In the genomic region with DNA sequence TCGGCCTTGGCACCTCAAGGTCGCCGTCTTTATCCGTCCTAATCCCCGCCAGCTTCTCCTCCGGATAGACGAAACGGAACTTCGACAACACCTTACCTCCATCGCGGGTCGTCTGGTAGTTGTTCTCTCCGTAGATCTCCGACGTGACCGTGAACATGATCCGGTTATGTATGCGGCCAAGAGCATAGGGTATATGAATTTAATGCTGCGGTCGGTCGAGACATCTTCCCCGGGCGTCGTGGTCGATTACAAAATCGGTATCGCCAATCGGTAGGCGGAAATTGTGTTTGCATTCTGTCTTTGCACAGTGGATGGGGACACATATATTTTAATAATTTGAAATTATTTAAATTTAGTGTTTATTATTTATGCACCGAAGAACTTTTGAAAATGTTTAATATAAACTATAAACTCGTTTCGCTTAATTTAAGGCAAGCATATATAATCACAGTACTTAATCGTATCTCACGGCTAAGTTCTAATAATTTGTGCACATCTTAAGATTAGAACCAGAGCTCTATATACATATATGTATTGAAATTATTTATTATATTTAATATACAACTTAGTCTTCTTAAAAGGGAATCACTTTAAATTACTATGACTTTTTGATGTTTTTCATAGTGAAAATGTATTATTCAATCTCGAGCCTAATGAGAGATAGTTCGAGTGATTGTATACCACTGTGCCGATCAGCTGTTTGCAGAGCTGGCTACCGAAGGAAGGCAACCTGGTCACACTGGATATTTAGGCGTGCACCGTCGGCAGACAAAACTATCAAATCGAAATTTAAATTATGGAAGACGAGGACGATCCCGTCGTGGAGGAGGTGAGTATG, we compare ENCODE assay signal across 5 fruit fly cellular contexts.
TF ChIP-seq lines count a peak whose summit lies in the region.

A gene (minus strand): TSS at position 268 of the 838 bp plus-strand sequence.
A gene (plus strand): TSS at position 733 of the 838 bp plus-strand sequence.

- peak; percentile 5 for TF ChIP-seq CTCF in whole organism, embryonic (GFP tag; optimal IDR thresholded peaks at IDR 0.05; lab: Kevin White, UChicago)

TF ChIP-seq in whole organism, adult, 20 proteins besides CTCF, POLR2A, EP300 and RAD21 (continues in another document):
- TF ChIP-seq pad (GFP tag; optimal IDR thresholded peaks at IDR 0.05; lab: Kevin White, UChicago) (peak; percentile 87), Crg-1 (GFP tag; optimal IDR thresholded peaks at IDR 0.05; lab: Kevin White, UChicago) (peak; percentile 86), Hr96 (GFP tag; optimal IDR thresholded peaks at IDR 0.05; lab: Kevin White, UChicago) (peak; percentile 71), bab1 (GFP tag; optimal IDR thresholded peaks at IDR 0.05; lab: Kevin White, UChicago) (peak; percentile 90), kay (GFP tag; lab: Kevin White, UChicago; ENCODE audit: borderline replicate concordance) (no peak), toe (GFP tag; optimal IDR thresholded peaks at IDR 0.05; lab: Kevin White, UChicago) (peak; percentile 82), tj (GFP tag; optimal IDR thresholded peaks at IDR 0.05; lab: Kevin White, UChicago) (peak; percentile 82), cic (GFP tag; optimal IDR thresholded peaks at IDR 0.05; lab: Kevin White, UChicago) (peak; percentile 77), CG7045 (GFP tag; optimal IDR thresholded peaks at IDR 0.05; lab: Kevin White, UChicago) (peak; percentile 95), ovo (GFP tag; optimal IDR thresholded peaks at IDR 0.05; lab: Kevin White, UChicago) (peak; percentile 89), CG7101 (tag; optimal IDR thresholded peaks at IDR 0.05; lab: Kevin White, UChicago) (peak; percentile 93), cnc (optimal IDR thresholded peaks at IDR 0.05; lab: Kevin White, UChicago) (no peak), Mnt (GFP tag; optimal IDR thresholded peaks at IDR 0.05; lab: Kevin White, UChicago) (peak; percentile 76), CG11617 (GFP tag; optimal IDR thresholded peaks at IDR 0.05; lab: Kevin White, UChicago) (peak; percentile 97), CG12768 (GFP tag; optimal IDR thresholded peaks at IDR 0.05; lab: Kevin White, UChicago) (peak; percentile 96), CG5204 (GFP tag; optimal IDR thresholded peaks at IDR 0.05; lab: Kevin White, UChicago) (no peak)

TF ChIP-seq in whole organism, embryonic, 481 proteins besides CTCF, POLR2A, EP300 and RAD21 (continues in another document):
- TF ChIP-seq CG12942 (GFP tag; optimal IDR thresholded peaks at IDR 0.05; lab: Kevin White, UChicago) (peak; percentile 89), CG2116 (GFP tag; optimal IDR thresholded peaks at IDR 0.05; lab: Kevin White, UChicago) (peak; percentile 76), Rx (GFP tag; IDR thresholded peaks at IDR 0.05; lab: Robert Waterston, UW) (peak; percentile 65; the same call in 1 of the 2 replicates), ind (GFP tag; optimal IDR thresholded peaks at IDR 0.05; lab: Kevin White, UChicago) (peak; percentile 92), CG31365 (tag; optimal IDR thresholded peaks at IDR 0.05; lab: Kevin White, UChicago) (no peak), CG14860 (GFP tag; IDR thresholded peaks at IDR 0.05; lab: Robert Waterston, UW; ENCODE audit: partially characterized antibody) (no peak), CG15479 (GFP tag; optimal IDR thresholded peaks at IDR 0.05; lab: Kevin White, UChicago) (peak; percentile 58), ssp (GFP tag; IDR thresholded peaks at IDR 0.05; lab: Robert Waterston, UW) (peak; percentile 74), HLH4C (GFP tag; IDR thresholded peaks at IDR 0.05; lab: Robert Waterston, UW; ENCODE audit: partially characterized antibody) (peak; percentile 52; the same call in 2 of the 3 replicates), CG8478 (optimal IDR thresholded peaks at IDR 0.05; lab: Kevin White, UChicago) (no peak), Mrtf (GFP tag; IDR thresholded peaks at IDR 0.05; lab: Robert Waterston, UW) (peak; percentile 68; the same call in 1 of the 3 replicates), CG6689 (GFP tag; IDR thresholded peaks at IDR 0.05; lab: Robert Waterston, UW) (peak; percentile 90), CG11085 (GFP tag; IDR thresholded peaks at IDR 0.05; lab: Robert Waterston, UW) (peak; percentile 70), Dll (GFP tag; IDR thresholded peaks at IDR 0.05; lab: Robert Waterston, UW; ENCODE audit: partially characterized antibody) (peak; percentile 46; the same call in 3 of the 4 replicates), CG17612 (GFP tag; IDR thresholded peaks at IDR 0.05; lab: Robert Waterston, UW) (no peak)

TF ChIP-seq in whole organism, prepupa, 60 proteins besides CTCF, POLR2A, EP300 and RAD21 (continues in another document):
- TF ChIP-seq Sox102F (GFP tag; optimal IDR thresholded peaks at IDR 0.05; lab: Kevin White, UChicago) = peak; percentile 78
- TF ChIP-seq CG16779 (tag; optimal IDR thresholded peaks at IDR 0.05; lab: Kevin White, UChicago) = peak; percentile 88
- TF ChIP-seq ss (GFP tag; optimal IDR thresholded peaks at IDR 0.05; lab: Kevin White, UChicago) = peak; percentile 91 to 95
- TF ChIP-seq CG11294 (GFP tag; IDR thresholded peaks at IDR 0.05; lab: Robert Waterston, UW) = peak; percentile 76; the same call in 1 of the 2 replicates
- peak; percentile 73 for TF ChIP-seq Sox14 (GFP tag; optimal IDR thresholded peaks at IDR 0.05; lab: Kevin White, UChicago)
- TF ChIP-seq CG9139 (GFP tag; optimal IDR thresholded peaks at IDR 0.05; lab: Kevin White, UChicago) = peak; percentile 85
- TF ChIP-seq Blimp-1 (GFP tag; optimal IDR thresholded peaks at IDR 0.05; lab: Kevin White, UChicago) = peak; percentile 82
- peak; percentile 84 for TF ChIP-seq Eip93F (GFP tag; optimal IDR thresholded peaks at IDR 0.05; lab: Kevin White, UChicago)
- TF ChIP-seq lz (GFP tag; optimal IDR thresholded peaks at IDR 0.05; lab: Kevin White, UChicago) = peak; percentile 85
- peak; percentile 70 for TF ChIP-seq fd85E (GFP tag; optimal IDR thresholded peaks at IDR 0.05; lab: Kevin White, UChicago)
- peak; percentile 91 for TF ChIP-seq esn (GFP tag; optimal IDR thresholded peaks at IDR 0.05; lab: Kevin White, UChicago)
- TF ChIP-seq CG34406 (GFP tag; optimal IDR thresholded peaks at IDR 0.05; lab: Kevin White, UChicago) = peak; percentile 95
- peak; percentile 72 to 96 for TF ChIP-seq salr (GFP tag; optimal IDR thresholded peaks at IDR 0.05; lab: Kevin White, UChicago)
- peak; percentile 94 for TF ChIP-seq CG8632 (GFP tag; optimal IDR thresholded peaks at IDR 0.05; lab: Kevin White, UChicago)
- TF ChIP-seq eg (GFP tag; IDR thresholded peaks at IDR 0.05; lab: Robert Waterston, UW) = peak; percentile 88
- TF ChIP-seq Sox15 (GFP tag; optimal IDR thresholded peaks at IDR 0.05; lab: Kevin White, UChicago) = peak; percentile 87

TF ChIP-seq in whole organism, pupa, 21 proteins besides CTCF, POLR2A, EP300 and RAD21 (continues in another document):
- TF ChIP-seq D1 (tag; optimal IDR thresholded peaks at IDR 0.05; lab: Kevin White, UChicago) = peak; percentile 90
- TF ChIP-seq Pif1A (GFP tag; optimal IDR thresholded peaks at IDR 0.05; lab: Kevin White, UChicago) = peak; percentile 75
- peak; percentile 96 for TF ChIP-seq CG14655 (GFP tag; optimal IDR thresholded peaks at IDR 0.05; lab: Kevin White, UChicago)
- peak; percentile 63; the same call in 1 of the 2 replicates for TF ChIP-seq rn (GFP tag; IDR thresholded peaks at IDR 0.05; lab: Robert Waterston, UW)
- TF ChIP-seq Snoo (tag; optimal IDR thresholded peaks at IDR 0.05; lab: Kevin White, UChicago) = peak; percentile 94
- peak; percentile 88 for TF ChIP-seq CG32121 (GFP tag; IDR thresholded peaks at IDR 0.05; lab: Robert Waterston, UW)
- peak; percentile 82 for TF ChIP-seq CG13204 (GFP tag; optimal IDR thresholded peaks at IDR 0.05; lab: Kevin White, UChicago)
- TF ChIP-seq CG8301 (tag; optimal IDR thresholded peaks at IDR 0.05; lab: Kevin White, UChicago) = peak; percentile 91
- TF ChIP-seq CG9948 (tag; optimal IDR thresholded peaks at IDR 0.05; lab: Kevin White, UChicago) = peak; percentile 93
- TF ChIP-seq EcR (GFP tag; optimal IDR thresholded peaks at IDR 0.05; lab: Kevin White, UChicago) = peak; percentile 13
- peak; percentile 84 for TF ChIP-seq CG4496 (GFP tag; IDR thresholded peaks at IDR 0.05; lab: Robert Waterston, UW)
- peak; percentile 89 for TF ChIP-seq CG34367 (tag; optimal IDR thresholded peaks at IDR 0.05; lab: Kevin White, UChicago)
- peak; percentile 86 for TF ChIP-seq Pif1B (GFP tag; optimal IDR thresholded peaks at IDR 0.05; lab: Kevin White, UChicago)
- TF ChIP-seq CG15710 (tag; optimal IDR thresholded peaks at IDR 0.05; lab: Kevin White, UChicago) = peak; percentile 94
- TF ChIP-seq CG12605 (GFP tag; IDR thresholded peaks at IDR 0.05; lab: Robert Waterston, UW) = peak; percentile 70
- TF ChIP-seq CG17806 (tag; optimal IDR thresholded peaks at IDR 0.05; lab: Kevin White, UChicago) = peak; percentile 92
- no peak for TF ChIP-seq fd96Ca (GFP tag; IDR thresholded peaks at IDR 0.05; lab: Robert Waterston, UW)
- TF ChIP-seq Ets98B (GFP tag; IDR thresholded peaks at IDR 0.05; lab: Robert Waterston, UW) = peak; percentile 82

TF ChIP-seq in whole organism, wandering third instar larva, 38 proteins besides CTCF, POLR2A, EP300 and RAD21 (continues in another document):
- TF ChIP-seq sage (GFP tag; optimal IDR thresholded peaks at IDR 0.05; lab: Kevin White, UChicago) (peak; percentile 77), Hr83 (GFP tag; optimal IDR thresholded peaks at IDR 0.05; lab: Kevin White, UChicago; ENCODE audit: poor library complexity, severe bottlenecking) (peak; percentile 60), HLH106 (tag; optimal IDR thresholded peaks at IDR 0.05; lab: Kevin White, UChicago) (peak; percentile 94), GATAd (GFP tag; optimal IDR thresholded peaks at IDR 0.05; lab: Kevin White, UChicago) (no peak), lola (GFP tag; optimal IDR thresholded peaks at IDR 0.05; lab: Kevin White, UChicago) (no peak), jim (GFP tag; optimal IDR thresholded peaks at IDR 0.05; lab: Kevin White, UChicago) (no peak), ey (GFP tag; optimal IDR thresholded peaks at IDR 0.05; lab: Kevin White, UChicago) (peak; percentile 55), Hnf4 (GFP tag; optimal IDR thresholded peaks at IDR 0.05; lab: Kevin White, UChicago) (peak; percentile 66), fru (GFP tag; optimal IDR thresholded peaks at IDR 0.05; lab: Kevin White, UChicago) (peak; percentile 82), sv (GFP tag; optimal IDR thresholded peaks at IDR 0.05; lab: Kevin White, UChicago) (peak; percentile 71), br (GFP tag; optimal IDR thresholded peaks at IDR 0.05; lab: Kevin White, UChicago) (peak; percentile 65), dsf (GFP tag; optimal IDR thresholded peaks at IDR 0.05; lab: Kevin White, UChicago; ENCODE audit: borderline replicate concordance) (no peak), rgr (GFP tag; optimal IDR thresholded peaks at IDR 0.05; lab: Kevin White, UChicago) (peak; percentile 88), Dif (GFP tag; optimal IDR thresholded peaks at IDR 0.05; lab: Kevin White, UChicago; ENCODE audit: partially characterized antibody) (no peak), Myc (optimal IDR thresholded peaks at IDR 0.05; lab: Kevin White, UChicago) (no peak), brk (GFP tag; optimal IDR thresholded peaks at IDR 0.05; lab: Kevin White, UChicago) (peak; percentile 72), Abd-B (GFP tag; optimal IDR thresholded peaks at IDR 0.05; lab: Kevin White, UChicago) (no peak), dmrt93B (GFP tag; optimal IDR thresholded peaks at IDR 0.05; lab: Kevin White, UChicago) (peak; percentile 83)
